Worm (Caenorhabditis elegans): Measurements from ENCODE around the gene dsh-2.

ce11 chrII:5115733-5116132, 34.8 kb upstream of the dsh-2 start, which contains the start of gene srsy-1:
- TF ChIP-seq mep-1 (tag; optimal IDR thresholded peaks at IDR 0.05) (no peak), elt-1 (tag; optimal IDR thresholded peaks at IDR 0.05; ENCODE audit: borderline replicate concordance, insufficient read depth) (no peak), nhr-12 (tag; optimal IDR thresholded peaks at IDR 0.05) (no peak), ztf-11 (tag; optimal IDR thresholded peaks at IDR 0.05) (no peak), pha-4 (tag; optimal IDR thresholded peaks at IDR 0.05) (no peak), snpc-4 (tag; optimal IDR thresholded peaks at IDR 0.05) (no peak), unc-39 (tag; optimal IDR thresholded peaks at IDR 0.05) (no peak), nhr-28 (tag; optimal IDR thresholded peaks at IDR 0.05) (no peak)

All from whole organism, mixed stage, embryonic.